Worm (Caenorhabditis elegans): ENCODE results near the gene marc-5.

DNA sequence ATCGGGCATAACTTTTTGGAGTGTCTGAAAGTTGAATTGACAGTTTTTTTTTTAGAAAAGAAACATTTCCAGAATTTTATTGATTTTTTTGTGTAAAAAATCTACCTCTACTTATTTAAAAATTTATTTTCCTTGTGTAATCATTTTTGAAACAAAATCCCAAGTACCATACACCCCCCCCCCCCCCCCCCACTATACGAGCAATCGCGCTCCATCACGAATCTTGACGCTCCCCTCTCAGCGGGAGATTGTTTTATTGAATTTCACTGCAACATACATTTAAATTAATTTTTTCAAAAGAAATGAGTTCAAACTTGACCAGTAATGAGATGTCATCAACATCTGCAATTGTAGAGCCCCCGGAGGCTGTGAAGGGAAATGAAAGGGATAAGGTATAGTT, 39.7 kb downstream of the marc-5 start, which contains the start of gene sop-2:
- TF ChIP-seq F57A8.1 (GFP tag; optimal IDR thresholded peaks at IDR 0.05) (no peak), bed-1 (GFP tag; IDR thresholded peaks at IDR 0.05) (no peak), hlh-26 (GFP tag; conservative IDR thresholded peaks at IDR 0.05) (no peak), rpc-1 (optimal IDR thresholded peaks at IDR 0.05) (no peak), rpc-1 (tag; optimal IDR thresholded peaks at IDR 0.05) (no peak), athp-1 (tag; optimal IDR thresholded peaks at IDR 0.05) (no peak), sptf-2 (GFP tag; optimal IDR thresholded peaks at IDR 0.05) (no peak), snpc-4 (GFP tag; optimal IDR thresholded peaks at IDR 0.05) (no peak), snpc-4 (tag; optimal IDR thresholded peaks at IDR 0.05) (no peak), hsf-1 (GFP tag; IDR thresholded peaks at IDR 0.05) (no peak), nhr-80 (tag; optimal IDR thresholded peaks at IDR 0.05) (no peak), akir-1 (GFP tag; optimal IDR thresholded peaks at IDR 0.05) (no peak), F52B5.7 (tag; optimal IDR thresholded peaks at IDR 0.05) (no peak), F49E8.2 (tag; optimal IDR thresholded peaks at IDR 0.05; ENCODE audit: insufficient read depth) (no peak)

All from whole organism, young adult.